Worm (Caenorhabditis elegans) whole organism, L1 larva: ENCODE measurements around the gene col-121.

Source experiments
- F16B12.6 ChIP-seq: fragments of 150-350 bp; optimal IDR thresholded peaks from 2 replicates; lab custom pipeline; 2014; ENCODE audit warnings: missing biosample characterization, missing genetic modification characterization
- alr-1 ChIP-seq: fragments of 200-800 bp; sonication (Bioruptor generic); optimal IDR thresholded peaks from 2 replicates; lab custom pipeline; 2018; ENCODE audit warnings: borderline replicate concordance, mild to moderate bottlenecking, missing genetic modification characterization, missing compliant biosample characterization
- ceh-63 ChIP-seq: fragments of 200-800 bp; sonication (Bioruptor generic); optimal IDR thresholded peaks from 2 replicates; lab custom pipeline; 2018; ENCODE audit warnings: mild to moderate bottlenecking, missing genetic modification characterization, missing compliant biosample characterization
- ceh-8 ChIP-seq: fragments of 200-800 bp; sonication (Bioruptor generic); optimal IDR thresholded peaks from 2 replicates; lab custom pipeline; 2018; ENCODE audit warnings: mild to moderate bottlenecking, missing genetic modification characterization, moderate library complexity, missing compliant biosample characterization
- ceh-90 ChIP-seq: sonication (generic microtip); optimal IDR thresholded peaks from 2 replicates; lab custom pipeline; 2016; ENCODE audit warnings: missing genetic modification characterization, missing compliant biosample characterization
- ces-1 ChIP-seq: fragments of 150-350 bp; optimal IDR thresholded peaks from 2 replicates; lab custom pipeline; 2014; ENCODE audit warnings: missing biosample characterization, missing genetic modification reagents, missing genetic modification characterization
- dpl-1 ChIP-seq, 3 experiments: fragments of 150-350 bp in 2 of 3; sonication (generic microtip) in 1 of 3; optimal IDR thresholded peaks; 2 replicates each; lab custom pipeline; 2014 to 2017; ENCODE audit warnings: missing biosample characterization in 3 of 3, missing genetic modification characterization in 3 of 3, missing genetic modification reagents in 3 of 3
- efl-1 ChIP-seq, 4 experiments: fragments of 150-350 bp; optimal IDR thresholded peaks in 3 of 4; peaks in 1 of 4; 1 replicate in 1 of 4; 2 replicates in 3 of 4; lab custom pipeline; 2014; ENCODE audit warnings: missing biosample characterization in 2 of 4, missing genetic modification characterization in 2 of 4, missing genetic modification reagents in 2 of 4
- egl-27 ChIP-seq, 2 experiments: fragments of 150-350 bp in 1 of 2; sonication (generic microtip); optimal IDR thresholded peaks; 3 replicates each; lab custom pipeline; 2017 to 2018; ENCODE audit warnings: missing biosample characterization in 2 of 2, missing genetic modification characterization in 2 of 2, missing genetic modification reagents in 2 of 2
- elt-2 ChIP-seq: sonication (generic microtip); optimal IDR thresholded peaks from 2 replicates; lab custom pipeline; 2016; ENCODE audit warnings: missing genetic modification characterization, mild to moderate bottlenecking, inconsistent platforms, missing compliant biosample characterization, missing genetic modification reagents
- fkh-8 ChIP-seq: sonication (generic microtip); optimal IDR thresholded peaks from 2 replicates; lab custom pipeline; 2016; ENCODE audit warnings: mild to moderate bottlenecking, missing genetic modification characterization, missing compliant biosample characterization
- grh-1 ChIP-seq: fragments of 200-800 bp; sonication (Bioruptor generic); IDR thresholded peaks from 2 replicates; pipeline ENCODE4 v1.3.6; 2022; ENCODE audit warnings: missing genetic modification reagents, missing genetic modification characterization, missing compliant biosample characterization
- hlh-17 ChIP-seq: fragments of 200-800 bp; sonication (Bioruptor generic); optimal IDR thresholded peaks from 2 replicates; lab custom pipeline; 2018; ENCODE audit warnings: missing genetic modification characterization, mild to moderate bottlenecking, missing compliant biosample characterization, moderate library complexity, borderline replicate concordance
- hlh-4 ChIP-seq: sonication (generic microtip); optimal IDR thresholded peaks from 2 replicates; lab custom pipeline; 2016; ENCODE audit warnings: mild to moderate bottlenecking, missing genetic modification characterization, missing compliant biosample characterization
- irx-1 ChIP-seq: sonication (generic microtip); optimal IDR thresholded peaks from 2 replicates; lab custom pipeline; 2016; ENCODE audit warnings: missing genetic modification characterization, missing compliant biosample characterization
- lin-13 ChIP-seq: fragments of 150-350 bp; optimal IDR thresholded peaks from 2 replicates; lab custom pipeline; 2014; ENCODE audit warnings: missing biosample characterization, missing genetic modification reagents, missing genetic modification characterization
- lin-14 ChIP-seq: fragments of 200-800 bp; sonication (Bioruptor generic); optimal IDR thresholded peaks from 2 replicates; lab custom pipeline; 2018; ENCODE audit warnings: mild to moderate bottlenecking, missing genetic modification characterization, moderate library complexity, missing compliant biosample characterization
- lin-15B ChIP-seq: fragments of 150-350 bp; sonication (generic microtip); optimal IDR thresholded peaks from 3 replicates; lab custom pipeline; 2014; ENCODE audit warnings: missing biosample characterization, missing genetic modification characterization
- lsy-2 ChIP-seq, 2 experiments: fragments of 150-350 bp; optimal IDR thresholded peaks; 2 replicates each; lab custom pipeline; 2014; ENCODE audit warnings: missing biosample characterization in 2 of 2, missing genetic modification characterization in 2 of 2
- mab-9 ChIP-seq: fragments of 200-800 bp; sonication (Bioruptor generic); IDR thresholded peaks from 2 replicates; pipeline ENCODE4 v1.3.6; 2022; ENCODE audit warnings: missing genetic modification reagents, missing genetic modification characterization, missing compliant biosample characterization
- mdl-1 ChIP-seq, 2 experiments: fragments of 150-350 bp; optimal IDR thresholded peaks; 2 replicates each; lab custom pipeline; 2014 to 2017; ENCODE audit warnings: missing biosample characterization in 2 of 2, missing genetic modification characterization in 2 of 2, inconsistent platforms in 1 of 2
- mep-1 ChIP-seq: fragments of 150-350 bp; optimal IDR thresholded peaks from 2 replicates; lab custom pipeline; 2014; ENCODE audit warnings: missing biosample characterization, missing genetic modification characterization
- nhr-11 ChIP-seq: fragments of 150-350 bp; optimal IDR thresholded peaks from 2 replicates; lab custom pipeline; 2014; ENCODE audit warnings: missing biosample characterization, missing genetic modification characterization
- nhr-12 ChIP-seq: sonication (generic microtip); optimal IDR thresholded peaks from 2 replicates; lab custom pipeline; 2017; ENCODE audit warnings: missing biosample characterization, missing genetic modification characterization
- nhr-19 ChIP-seq: fragments of 200-800 bp; sonication (Bioruptor generic); conservative IDR thresholded peaks from 2 replicates; pipeline ENCODE4 v1.3.6; 2022; ENCODE audit warnings: missing genetic modification characterization, missing compliant biosample characterization
- nhr-20 ChIP-seq: sonication (generic microtip); optimal IDR thresholded peaks from 2 replicates; lab custom pipeline; 2016; ENCODE audit warnings: mild to moderate bottlenecking, missing genetic modification characterization, missing compliant biosample characterization
- nhr-28 ChIP-seq: fragments of 150-350 bp; optimal IDR thresholded peaks from 2 replicates; lab custom pipeline; 2014; ENCODE audit warnings: missing biosample characterization, missing genetic modification characterization
- nhr-71 ChIP-seq: sonication (generic microtip); optimal IDR thresholded peaks from 2 replicates; lab custom pipeline; 2016; ENCODE audit warnings: mild to moderate bottlenecking, missing genetic modification characterization, moderate library complexity, missing compliant biosample characterization
- nhr-76 ChIP-seq: sonication (generic microtip); optimal IDR thresholded peaks from 2 replicates; lab custom pipeline; 2017; ENCODE audit warnings: missing biosample characterization, missing genetic modification characterization
- nhr-77 ChIP-seq: fragments of 150-350 bp; optimal IDR thresholded peaks from 2 replicates; lab custom pipeline; 2014; ENCODE audit warnings: missing biosample characterization, missing genetic modification characterization
- nhr-84 ChIP-seq: sonication (generic microtip); optimal IDR thresholded peaks from 2 replicates; lab custom pipeline; 2017; ENCODE audit warnings: missing biosample characterization, missing genetic modification characterization
- nhr-85 ChIP-seq: sonication (generic microtip); peaks from one replicate; lab custom pipeline; 2016; ENCODE audit warnings: missing genetic modification characterization, inconsistent platforms, missing compliant biosample characterization
- pag-3 ChIP-seq: sonication (generic microtip); optimal IDR thresholded peaks from 2 replicates; lab custom pipeline; 2017; ENCODE audit warnings: missing genetic modification characterization, mild to moderate bottlenecking, missing compliant biosample characterization, antibody characterized with exemption, borderline replicate concordance; ENCODE audit not compliant: insufficient read depth
- pax-3 ChIP-seq: fragments of 200-800 bp; sonication (Bioruptor generic); optimal IDR thresholded peaks from 2 replicates; lab custom pipeline; 2018; ENCODE audit warnings: mild to moderate bottlenecking, missing genetic modification characterization, moderate library complexity, missing compliant biosample characterization
- pqm-1 ChIP-seq: sonication (generic microtip); optimal IDR thresholded peaks from 3 replicates; lab custom pipeline; 2017; ENCODE audit warnings: missing biosample characterization, missing genetic modification characterization
- rnt-1 ChIP-seq: sonication (generic microtip); optimal IDR thresholded peaks from 2 replicates; lab custom pipeline; 2016; ENCODE audit warnings: mild to moderate bottlenecking, missing genetic modification characterization, moderate library complexity, missing compliant biosample characterization
- skn-1 ChIP-seq: fragments of 150-350 bp; optimal IDR thresholded peaks from 2 replicates; lab custom pipeline; 2014; ENCODE audit warnings: missing biosample characterization, missing genetic modification characterization
- snpc-4 ChIP-seq: fragments of 150-350 bp; optimal IDR thresholded peaks from 2 replicates; lab custom pipeline; 2014; ENCODE audit warnings: missing biosample characterization, missing genetic modification characterization
- snu-23 ChIP-seq: sonication (generic microtip); optimal IDR thresholded peaks from 2 replicates; lab custom pipeline; 2016; ENCODE audit warnings: missing genetic modification characterization, missing compliant biosample characterization
- sox-4 ChIP-seq: sonication (generic microtip); optimal IDR thresholded peaks from 2 replicates; lab custom pipeline; 2016; ENCODE audit warnings: missing genetic modification characterization, missing compliant biosample characterization
- sup-37 ChIP-seq: fragments of 200-800 bp; sonication (Bioruptor generic); optimal IDR thresholded peaks from 2 replicates; lab custom pipeline; 2018; ENCODE audit warnings: mild to moderate bottlenecking, missing genetic modification characterization, missing compliant biosample characterization
- swsn-7 ChIP-seq: sonication (generic microtip); optimal IDR thresholded peaks from 2 replicates; lab custom pipeline; 2016; ENCODE audit warnings: missing genetic modification characterization, missing compliant biosample characterization
- tbx-2 ChIP-seq: sonication (generic microtip); optimal IDR thresholded peaks from 2 replicates; lab custom pipeline; 2016; ENCODE audit warnings: missing genetic modification characterization, missing compliant biosample characterization
- tlp-1 ChIP-seq: fragments of 150-350 bp; optimal IDR thresholded peaks from 2 replicates; lab custom pipeline; 2014; ENCODE audit warnings: missing biosample characterization, missing genetic modification characterization
- unc-30 ChIP-seq: sonication (generic microtip); optimal IDR thresholded peaks from 2 replicates; lab custom pipeline; 2017; ENCODE audit warnings: missing biosample characterization, missing genetic modification characterization
- unc-62 ChIP-seq: fragments of 150-350 bp; optimal IDR thresholded peaks from 2 replicates; lab custom pipeline; 2014; ENCODE audit warnings: missing biosample characterization, missing genetic modification reagents, missing genetic modification characterization
- unc-86 ChIP-seq: sonication (generic microtip); optimal IDR thresholded peaks from 2 replicates; lab custom pipeline; 2016; ENCODE audit warnings: missing genetic modification characterization, missing compliant biosample characterization
- unc-98 ChIP-seq: fragments of 200-800 bp; sonication (Bioruptor generic); IDR thresholded peaks from 2 replicates; pipeline ENCODE4 v1.3.6; 2022; ENCODE audit warnings: missing genetic modification characterization, missing compliant biosample characterization
- zag-1 ChIP-seq: fragments of 150-350 bp; optimal IDR thresholded peaks from 2 replicates; lab custom pipeline; 2014; ENCODE audit warnings: missing biosample characterization, missing genetic modification characterization
- zip-4 ChIP-seq: fragments of 200-800 bp; sonication (Bioruptor generic); optimal IDR thresholded peaks from 2 replicates; lab custom pipeline; 2018; ENCODE audit warnings: mild to moderate bottlenecking, missing genetic modification characterization, moderate library complexity, missing compliant biosample characterization
- ztf-11 ChIP-seq, 2 experiments: sonication (generic microtip); optimal IDR thresholded peaks; 2 replicates each; lab custom pipeline; 2016 to 2017; ENCODE audit warnings: missing genetic modification characterization in 2 of 2, missing biosample characterization in 1 of 2, missing compliant biosample characterization in 1 of 2

The col-121 gene

ce11 chrIV:9386038-9386437 is 10.0 kb downstream of the col-121 start, which contains the start of gene daf-15 (continued):
- no peak for TF ChIP-seq elt-2
- TF ChIP-seq F16B12.6 (tag; lab: Kevin White, UChicago) = no peak
- no peak for TF ChIP-seq pag-3 (tag; lab: Kevin White, UChicago)
- peak in 1 of 2 experiments; percentile 83 for TF ChIP-seq lsy-2 (tag; optimal IDR thresholded peaks at IDR 0.05; lab: Kevin White, UChicago)
- TF ChIP-seq sup-37 (GFP tag; lab: Kevin White, UChicago) = no peak
- no peak for TF ChIP-seq mab-9 (GFP tag; lab: Robert Waterston, UW)
- TF ChIP-seq unc-86 (tag; lab: Kevin White, UChicago) = peak; percentile 41
- TF ChIP-seq dpl-1 (GFP tag; optimal IDR thresholded peaks at IDR 0.05; lab: Kevin White, UChicago) = peak; percentile 90 to 96 (median 96)
- no peak for TF ChIP-seq zag-1 (tag; lab: Kevin White, UChicago)
- peak; percentile 65 for TF ChIP-seq skn-1 (tag; lab: Kevin White, UChicago)
- TF ChIP-seq unc-62 (GFP tag; lab: Kevin White, UChicago) = no peak
- peak; percentile 59 for TF ChIP-seq tbx-2 (tag; lab: Kevin White, UChicago)
- TF ChIP-seq nhr-84 (tag; lab: Kevin White, UChicago) = no peak
- TF ChIP-seq snpc-4 (tag; lab: Kevin White, UChicago) = peak; percentile 23
- TF ChIP-seq lin-15B = peak; percentile 13
- peak; percentile 83 to 97 for TF ChIP-seq efl-1 (optimal IDR thresholded peaks at IDR 0.05; lab: Kevin White, UChicago)
- TF ChIP-seq efl-1 (GFP tag; optimal IDR thresholded peaks at IDR 0.05 in 1 of 2; lab: Kevin White, UChicago) = peak; percentile 97 to 100
- no peak for TF ChIP-seq nhr-12
- TF ChIP-seq ces-1 (GFP tag; lab: Kevin White, UChicago) = no peak
- no peak for TF ChIP-seq unc-30
- TF ChIP-seq nhr-85 (tag; lab: Kevin White, UChicago) = peak; percentile 80
- no peak for TF ChIP-seq ztf-11 (tag; optimal IDR thresholded peaks at IDR 0.05; lab: Kevin White, UChicago)
- no peak for TF ChIP-seq ceh-63 (GFP tag; lab: Kevin White, UChicago)
- no peak for TF ChIP-seq egl-27 (tag; optimal IDR thresholded peaks at IDR 0.05; lab: Kevin White, UChicago)
- TF ChIP-seq nhr-20 (tag; lab: Kevin White, UChicago) = peak; percentile 48
- peak; percentile 64 for TF ChIP-seq rnt-1 (tag; lab: Kevin White, UChicago)
- TF ChIP-seq swsn-7 (tag; lab: Kevin White, UChicago) = peak; percentile 45
- no peak for TF ChIP-seq tlp-1 (tag; lab: Kevin White, UChicago)
- TF ChIP-seq nhr-77 = peak; percentile 13
- peak; percentile 35 for TF ChIP-seq nhr-19 (GFP tag; lab: Robert Waterston, UW)
- no peak for TF ChIP-seq nhr-11 (tag; lab: Kevin White, UChicago)
- no peak for TF ChIP-seq ceh-90 (tag; lab: Kevin White, UChicago)
- no peak for TF ChIP-seq pqm-1 (tag; lab: Kevin White, UChicago)
- TF ChIP-seq nhr-28 = no peak
- TF ChIP-seq irx-1 (tag; lab: Kevin White, UChicago) = no peak
- TF ChIP-seq unc-98 = no peak
- peak; percentile 44 for TF ChIP-seq fkh-8
- no peak for TF ChIP-seq nhr-76
- TF ChIP-seq hlh-17 (GFP tag; lab: Kevin White, UChicago) = no peak
- peak; percentile 40 for TF ChIP-seq lin-13 (GFP tag; lab: Kevin White, UChicago)
- no peak for TF ChIP-seq lin-14 (GFP tag; lab: Kevin White, UChicago)
- TF ChIP-seq pax-3 (tag; lab: Kevin White, UChicago) = no peak
- peak; percentile 69 for TF ChIP-seq snu-23 (GFP tag; lab: Kevin White, UChicago)

DNA sequence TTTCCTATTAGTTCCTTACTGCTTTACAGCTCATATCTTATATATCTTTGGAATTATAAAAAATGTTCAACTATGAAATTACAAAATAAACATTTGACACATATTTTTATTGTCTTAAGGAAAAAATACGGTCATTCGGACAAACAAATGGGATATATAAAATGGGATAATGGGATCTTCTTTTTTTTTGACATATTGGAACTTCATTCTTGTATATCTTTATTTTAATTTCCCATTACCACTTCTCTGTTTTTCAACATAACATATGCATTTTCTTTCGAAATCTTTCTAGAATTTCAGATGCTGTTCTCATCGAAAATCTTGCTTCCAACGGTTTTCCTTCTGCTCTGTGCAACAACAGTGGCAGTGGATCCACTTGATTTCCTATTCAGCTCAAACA is 11.2 kb downstream of the col-121 start, which contains the start of gene C10C5.7:
TSS of gene C10C5.7 (plus strand) at position 301 of the 400 bp plus-strand sequence.
- no peak for TF ChIP-seq alr-1
- no peak for TF ChIP-seq egl-27 (tag; optimal IDR thresholded peaks at IDR 0.05; lab: Kevin White, UChicago)
- no peak for TF ChIP-seq sox-4 (tag; lab: Kevin White, UChicago)
- no peak for TF ChIP-seq mdl-1 (tag; optimal IDR thresholded peaks at IDR 0.05; lab: Kevin White, UChicago)
- TF ChIP-seq hlh-4 (tag; lab: Kevin White, UChicago) = no peak
- no peak for TF ChIP-seq mep-1
- TF ChIP-seq ceh-8 (GFP tag; lab: Kevin White, UChicago) = no peak
- TF ChIP-seq zip-4 (GFP tag; lab: Kevin White, UChicago) = no peak
- no peak for TF ChIP-seq grh-1 (GFP tag; lab: Robert Waterston, UW)
- TF ChIP-seq nhr-71 (tag; lab: Kevin White, UChicago) = no peak
